Fruit fly (Drosophila melanogaster) whole organism, pupa: ENCODE data around the gene CG14219.

Source experiments
- CG10348 ChIP-seq: fragments of 200-800 bp; sonication (Bioruptor generic); IDR thresholded peaks from 2 replicates; pipeline ENCODE4 v1.3.6; 2022; ENCODE audit warnings: missing biosample characterization, missing genetic modification characterization
- CG12605 ChIP-seq: fragments of 200-800 bp; sonication (Bioruptor generic); IDR thresholded peaks from 2 replicates; pipeline ENCODE4 v1.3.6; 2022; ENCODE audit warnings: missing biosample characterization, missing genetic modification characterization
- CG13204 ChIP-seq: fragments of 200-800 bp; sonication (Bioruptor generic); optimal IDR thresholded peaks from 2 replicates; lab custom pipeline; 2018; ENCODE audit warnings: missing biosample characterization, mild to moderate bottlenecking, missing genetic modification characterization, moderate library complexity
- CG14655 ChIP-seq: fragments of 200-800 bp; sonication (Bioruptor generic); optimal IDR thresholded peaks from 3 replicates; lab custom pipeline; 2017; ENCODE audit warnings: mild to moderate bottlenecking, missing biosample characterization, missing genetic modification reagents, missing genetic modification characterization
- CG15710 ChIP-seq: fragments of 200-800 bp; sonication (Bioruptor generic); optimal IDR thresholded peaks from 2 replicates; lab custom pipeline; 2018; ENCODE audit warnings: missing biosample characterization, mild to moderate bottlenecking, missing genetic modification characterization, moderate library complexity
- CG17806 ChIP-seq: fragments of 200-800 bp; sonication (Bioruptor generic); optimal IDR thresholded peaks from 2 replicates; lab custom pipeline; 2018; ENCODE audit warnings: missing biosample characterization, mild to moderate bottlenecking, missing genetic modification characterization, moderate library complexity
- CG32121 ChIP-seq: fragments of 200-800 bp; sonication (Bioruptor generic); IDR thresholded peaks from 2 replicates; pipeline ENCODE4 v1.3.6; 2022; ENCODE audit warnings: missing biosample characterization, missing genetic modification characterization
- CG34367 ChIP-seq: fragments of 200-800 bp; sonication (Bioruptor generic); optimal IDR thresholded peaks from 2 replicates; lab custom pipeline; 2018; ENCODE audit warnings: missing biosample characterization, mild to moderate bottlenecking, missing genetic modification characterization
- CG4496 ChIP-seq: fragments of 200-800 bp; sonication (Bioruptor generic); IDR thresholded peaks from 3 replicates; pipeline ENCODE4 v1.3.6; 2022; ENCODE audit warnings: missing biosample characterization, missing genetic modification characterization
- CG8159 ChIP-seq: fragments of 200-800 bp; sonication (Bioruptor generic); optimal IDR thresholded peaks from 3 replicates; lab custom pipeline; 2018; ENCODE audit warnings: missing biosample characterization, mild to moderate bottlenecking, missing genetic modification characterization, moderate library complexity
- CG8301 ChIP-seq: fragments of 200-800 bp; sonication (Bioruptor generic); optimal IDR thresholded peaks from 2 replicates; lab custom pipeline; 2018; ENCODE audit warnings: missing biosample characterization, mild to moderate bottlenecking, missing genetic modification characterization
- CG9948 ChIP-seq: fragments of 200-800 bp; sonication (Bioruptor generic); optimal IDR thresholded peaks from 2 replicates; lab custom pipeline; 2018; ENCODE audit warnings: missing biosample characterization, mild to moderate bottlenecking, missing genetic modification characterization, moderate library complexity
- D1 ChIP-seq: fragments of 200-800 bp; sonication (Bioruptor generic); optimal IDR thresholded peaks from 2 replicates; lab custom pipeline; 2018; ENCODE audit warnings: missing biosample characterization, mild to moderate bottlenecking, missing genetic modification characterization, moderate library complexity
- EcR ChIP-seq: fragments of 200-800 bp; sonication (Bioruptor generic); optimal IDR thresholded peaks from 3 replicates; lab custom pipeline; 2019; ENCODE audit warnings: missing biosample characterization, missing genetic modification characterization, mild to moderate bottlenecking, moderate library complexity, missing genetic modification reagents
- Ets98B ChIP-seq: fragments of 200-800 bp; sonication (Bioruptor generic); IDR thresholded peaks from 2 replicates; pipeline ENCODE4 v1.3.6; 2022; ENCODE audit warnings: missing biosample characterization, missing genetic modification characterization
- Pif1A ChIP-seq: fragments of 200-800 bp; sonication (Bioruptor generic); optimal IDR thresholded peaks from 3 replicates; lab custom pipeline; 2016; ENCODE audit warnings: missing biosample characterization, missing genetic modification characterization
- Pif1B ChIP-seq: fragments of 200-800 bp; sonication (Bioruptor generic); optimal IDR thresholded peaks from 3 replicates; lab custom pipeline; 2016; ENCODE audit warnings: missing biosample characterization, missing genetic modification characterization
- Snoo ChIP-seq: fragments of 200-800 bp; sonication (Bioruptor generic); optimal IDR thresholded peaks from 3 replicates; lab custom pipeline; 2017; ENCODE audit warnings: missing biosample characterization, mild to moderate bottlenecking, missing genetic modification characterization, inconsistent platforms
- fd96Ca ChIP-seq: fragments of 200-800 bp; sonication (Bioruptor generic); IDR thresholded peaks from 3 replicates; pipeline ENCODE4 v1.3.6; 2022; ENCODE audit warnings: missing biosample characterization, missing genetic modification characterization
- gl ChIP-seq: fragments of 200-800 bp; sonication (Bioruptor generic); optimal IDR thresholded peaks from 2 replicates; lab custom pipeline; 2018; ENCODE audit warnings: missing biosample characterization, mild to moderate bottlenecking, missing genetic modification characterization
- rn ChIP-seq: fragments of 200-800 bp; sonication (Bioruptor generic); IDR thresholded peaks from 2 replicates; pipeline ENCODE4 v1.3.6; 2022; ENCODE audit warnings: missing biosample characterization, missing genetic modification characterization

CG14219 gene

DNA sequence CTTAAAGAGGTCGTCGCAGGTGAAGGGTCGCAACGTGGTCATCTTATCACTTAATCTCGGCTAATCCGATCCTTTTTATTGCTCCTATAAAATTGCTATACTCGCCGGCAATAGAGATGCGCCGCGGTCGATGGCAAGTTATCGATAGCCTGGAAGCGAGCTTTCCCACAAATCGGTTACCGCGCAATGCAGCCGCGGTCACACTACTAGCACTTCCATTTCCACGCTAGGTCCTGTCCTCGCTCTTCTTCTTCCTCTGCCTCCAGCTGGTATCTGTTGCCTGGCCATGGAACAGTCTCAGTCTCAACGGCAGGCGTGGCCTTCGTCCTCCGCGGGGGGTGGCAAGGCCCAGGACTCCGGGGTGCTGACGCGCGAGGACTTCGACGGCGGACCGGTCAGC is 33.0 kb upstream of the CG14219 start, which contains the start of the genes Naa20A and MKP-4:
Gene Naa20A (minus strand): TSS at position 151 of the 400 bp plus-strand sequence.
Gene MKP-4 (plus strand): TSS at position 191 of the 400 bp plus-strand sequence.
- TF ChIP-seq CG17806: no peak
- TF ChIP-seq CG8301 (tag; lab: Kevin White, UChicago): no peak
- TF ChIP-seq Ets98B (GFP tag; lab: Robert Waterston, UW): no peak
- no peak for TF ChIP-seq CG13204 (GFP tag; lab: Kevin White, UChicago)
- TF ChIP-seq Snoo: no peak
- TF ChIP-seq CG4496: no peak
- no peak for TF ChIP-seq CG12605 (GFP tag; lab: Robert Waterston, UW)
- TF ChIP-seq CG9948: no peak
- no peak for TF ChIP-seq Pif1B (GFP tag; lab: Kevin White, UChicago)
- TF ChIP-seq CG10348 (GFP tag; lab: Robert Waterston, UW): no peak
- no peak for TF ChIP-seq fd96Ca (GFP tag; lab: Robert Waterston, UW)
- TF ChIP-seq Pif1A (GFP tag; lab: Kevin White, UChicago): no peak
- TF ChIP-seq CG15710 (tag; lab: Kevin White, UChicago): no peak
- no peak for TF ChIP-seq CG8159 (tag; lab: Kevin White, UChicago)
- TF ChIP-seq CG14655 (GFP tag; lab: Kevin White, UChicago): no peak
- TF ChIP-seq CG32121 (GFP tag; lab: Robert Waterston, UW): no peak
- no peak for TF ChIP-seq CG34367 (tag; lab: Kevin White, UChicago)
- no peak for TF ChIP-seq EcR (GFP tag; lab: Kevin White, UChicago)

- TF ChIP-seq CG12605 (GFP tag; lab: Robert Waterston, UW): no peak
- no peak for TF ChIP-seq Snoo
- no peak for TF ChIP-seq rn (GFP tag; lab: Robert Waterston, UW)
- TF ChIP-seq CG4496: no peak
- TF ChIP-seq CG8159 (tag; lab: Kevin White, UChicago): no peak
- no peak for TF ChIP-seq D1
- TF ChIP-seq Pif1A (GFP tag; lab: Kevin White, UChicago): no peak
These were observed 31.2 kb upstream of the CG14219 start, which contains the start of gene CG14221 for dm6 chrX:19621145-19621544. CG14221 (minus strand) TSS chrX:19621245.

DNA sequence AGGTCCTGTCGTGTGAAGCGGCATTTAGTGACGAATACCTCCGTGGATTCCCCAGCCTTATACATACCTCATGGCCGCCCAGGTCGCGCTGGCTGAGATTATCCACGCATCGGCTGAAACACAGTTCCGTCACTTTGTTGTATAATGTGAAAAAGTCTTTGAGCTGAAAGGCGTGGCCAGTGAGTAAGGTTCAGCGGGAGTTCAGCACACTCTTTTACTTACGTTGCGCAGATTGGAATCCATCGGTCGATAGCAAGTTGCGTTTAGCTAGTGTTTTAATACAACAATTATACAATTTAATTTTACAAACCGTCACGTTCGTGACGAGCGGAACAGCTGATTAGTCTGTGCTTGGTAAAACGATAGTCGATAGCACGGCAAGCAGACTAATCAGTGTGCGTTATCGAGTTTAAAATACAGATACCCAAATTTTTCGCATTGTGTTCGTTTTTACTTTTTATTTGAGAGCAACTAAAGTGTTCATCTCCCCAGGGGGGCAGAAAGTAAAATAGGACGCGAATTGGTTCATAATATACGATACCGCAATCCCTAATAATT is 28.3 kb upstream of the CG14219 start, which contains the start of the genes Pstk and Tim9b:
Gene Pstk (minus strand): TSS at position 355 of the 558 bp plus-strand sequence.
Gene Tim9b (minus strand): TSS at position 355 of the 558 bp plus-strand sequence.
- TF ChIP-seq EcR (GFP tag; lab: Kevin White, UChicago) (no peak), CG10348 (GFP tag; lab: Robert Waterston, UW) (no peak), CG14655 (GFP tag; lab: Kevin White, UChicago) (no peak), D1 (no peak), CG15710 (tag; lab: Kevin White, UChicago) (no peak), CG32121 (GFP tag; lab: Robert Waterston, UW) (no peak), Snoo (no peak), CG13204 (GFP tag; lab: Kevin White, UChicago) (no peak), gl (no peak), Pif1B (GFP tag; lab: Kevin White, UChicago) (no peak), CG17806 (no peak), CG8301 (tag; lab: Kevin White, UChicago) (no peak), CG34367 (tag; lab: Kevin White, UChicago) (no peak), CG8159 (tag; lab: Kevin White, UChicago) (no peak), CG12605 (GFP tag; lab: Robert Waterston, UW) (no peak), fd96Ca (GFP tag; lab: Robert Waterston, UW) (no peak), Ets98B (GFP tag; lab: Robert Waterston, UW) (no peak), CG9948 (no peak)

DNA sequence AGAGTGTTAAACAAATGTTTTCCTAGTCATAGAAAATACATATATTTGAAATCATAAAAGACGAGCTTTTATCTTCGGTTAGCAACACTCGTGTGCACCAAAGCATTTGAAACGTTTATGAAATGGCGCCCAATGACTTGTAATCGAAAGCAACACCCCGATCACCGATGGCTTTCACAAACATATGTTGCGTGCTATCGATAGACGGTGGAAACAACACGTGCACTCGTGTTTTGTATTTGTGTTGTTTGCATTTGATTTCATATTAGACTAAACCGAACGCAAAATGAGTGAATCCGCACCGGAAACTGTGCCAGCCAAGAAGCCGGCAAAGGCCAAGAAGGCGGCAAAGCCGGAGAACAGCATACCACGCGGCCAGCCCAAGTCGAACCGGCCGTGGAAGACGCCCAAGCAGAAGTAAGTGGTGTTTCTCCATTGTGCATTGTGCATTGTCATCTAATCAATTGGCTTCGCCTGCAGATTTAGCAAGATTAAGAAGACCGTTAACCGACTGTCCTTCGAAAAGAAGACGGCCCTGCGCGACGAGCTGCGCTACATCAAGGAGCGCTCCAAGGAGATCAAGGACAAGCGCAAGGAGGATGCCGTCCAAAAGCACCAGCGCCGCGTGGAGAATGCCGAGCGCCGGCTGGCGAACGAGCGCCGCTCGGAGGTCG is 26.2 kb upstream of the CG14219 start, which contains the start of gene CG14210:
Gene CG14210 (plus strand): TSS at position 207 of the 674 bp plus-strand sequence.
- TF ChIP-seq Pif1A (GFP tag; lab: Kevin White, UChicago) (no peak), gl (no peak), rn (GFP tag; lab: Robert Waterston, UW) (no peak), EcR (GFP tag; lab: Kevin White, UChicago) (no peak), CG8159 (tag; lab: Kevin White, UChicago) (no peak), CG13204 (GFP tag; lab: Kevin White, UChicago) (no peak), CG17806 (no peak), Pif1B (GFP tag; lab: Kevin White, UChicago) (no peak), CG9948 (no peak), CG14655 (GFP tag; lab: Kevin White, UChicago) (no peak), CG34367 (tag; lab: Kevin White, UChicago) (no peak), CG32121 (GFP tag; lab: Robert Waterston, UW) (no peak), CG4496 (no peak), D1 (no peak)

dm6 chrX:19613473-19613872 is 23.5 kb upstream of the CG14219 start:
- TF ChIP-seq CG13204 (GFP tag; lab: Kevin White, UChicago): no peak
- no peak for TF ChIP-seq rn (GFP tag; lab: Robert Waterston, UW)
- peak; percentile 45 for TF ChIP-seq CG34367 (tag; lab: Kevin White, UChicago)
- TF ChIP-seq D1: no peak
- TF ChIP-seq CG10348 (GFP tag; lab: Robert Waterston, UW): no peak
- no peak for TF ChIP-seq EcR (GFP tag; lab: Kevin White, UChicago)
- peak; percentile 83 for TF ChIP-seq CG4496
- TF ChIP-seq gl: peak; percentile 34
- TF ChIP-seq CG17806: no peak
- no peak for TF ChIP-seq CG9948
- TF ChIP-seq Ets98B (GFP tag; lab: Robert Waterston, UW): peak; percentile 10; the same call in 1 of the 2 replicates
- TF ChIP-seq CG14655 (GFP tag; lab: Kevin White, UChicago): no peak
- TF ChIP-seq Pif1A (GFP tag; lab: Kevin White, UChicago): no peak
- TF ChIP-seq CG12605 (GFP tag; lab: Robert Waterston, UW): peak; percentile 57
- TF ChIP-seq CG8301 (tag; lab: Kevin White, UChicago): no peak
- no peak for TF ChIP-seq CG32121 (GFP tag; lab: Robert Waterston, UW)
- TF ChIP-seq CG8159 (tag; lab: Kevin White, UChicago): no peak
- no peak for TF ChIP-seq fd96Ca (GFP tag; lab: Robert Waterston, UW)
- TF ChIP-seq Snoo: peak; percentile 60
- no peak for TF ChIP-seq CG15710 (tag; lab: Kevin White, UChicago)
- no peak for TF ChIP-seq Pif1B (GFP tag; lab: Kevin White, UChicago)
